Worm (Caenorhabditis elegans): Measurements from ENCODE around the gene R02F11.9.

R02F11.9 gene

DNA sequence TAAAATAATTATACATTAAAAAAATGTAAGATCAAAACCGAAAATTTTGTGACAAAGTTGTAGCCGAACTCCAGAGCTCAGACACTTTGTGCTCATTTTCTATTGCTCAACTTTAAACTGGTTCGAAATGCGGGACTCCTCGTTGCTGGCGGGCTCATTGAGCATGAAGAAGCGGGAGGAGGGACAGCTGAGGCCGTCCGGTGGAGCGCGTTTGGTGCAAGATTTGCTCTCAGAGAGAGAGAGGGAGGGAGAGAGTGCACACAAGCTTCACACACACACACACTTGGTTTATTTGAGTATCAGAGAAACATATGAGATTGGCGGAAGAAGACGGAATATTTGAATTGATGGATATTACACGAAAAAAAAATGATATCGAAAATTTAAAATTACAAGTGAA lies 23.4 kb downstream of the R02F11.9 start:
- peak in 1 of 2 experiments; percentile 55 for TF ChIP-seq lsy-2 (tag; optimal IDR thresholded peaks at IDR 0.05)
- TF ChIP-seq lin-13 (GFP tag; optimal IDR thresholded peaks at IDR 0.05) = peak; percentile 48
- peak; percentile 76 for TF ChIP-seq C34F6.9 (tag; optimal IDR thresholded peaks at IDR 0.05)
- peak; percentile 81 for TF ChIP-seq unc-55 (GFP tag; optimal IDR thresholded peaks at IDR 0.05)
- no peak for TF ChIP-seq mdl-1 (tag; optimal IDR thresholded peaks at IDR 0.05)
- peak; percentile 49 for TF ChIP-seq F13H6.1 (tag; optimal IDR thresholded peaks at IDR 0.05)
- TF ChIP-seq dmd-4 (tag; optimal IDR thresholded peaks at IDR 0.05) = no peak
- TF ChIP-seq lin-11 (tag; optimal IDR thresholded peaks at IDR 0.05) = peak; percentile 41
- TF ChIP-seq zag-1 (tag; optimal IDR thresholded peaks at IDR 0.05) = peak; percentile 59
- TF ChIP-seq elt-1 (tag; optimal IDR thresholded peaks at IDR 0.05) = no peak
- TF ChIP-seq crh-2 (tag; optimal IDR thresholded peaks at IDR 0.05) = peak; percentile 8
- peak; percentile 31 for TF ChIP-seq Y55F3AM.14 (GFP tag; optimal IDR thresholded peaks at IDR 0.05)
- no peak for TF ChIP-seq nhr-6 (tag; optimal IDR thresholded peaks at IDR 0.05)
- peak; percentile 67 for TF ChIP-seq nhr-129 (tag; optimal IDR thresholded peaks at IDR 0.05)
- no peak for TF ChIP-seq mab-5 (tag; optimal IDR thresholded peaks at IDR 0.05)

DNA sequence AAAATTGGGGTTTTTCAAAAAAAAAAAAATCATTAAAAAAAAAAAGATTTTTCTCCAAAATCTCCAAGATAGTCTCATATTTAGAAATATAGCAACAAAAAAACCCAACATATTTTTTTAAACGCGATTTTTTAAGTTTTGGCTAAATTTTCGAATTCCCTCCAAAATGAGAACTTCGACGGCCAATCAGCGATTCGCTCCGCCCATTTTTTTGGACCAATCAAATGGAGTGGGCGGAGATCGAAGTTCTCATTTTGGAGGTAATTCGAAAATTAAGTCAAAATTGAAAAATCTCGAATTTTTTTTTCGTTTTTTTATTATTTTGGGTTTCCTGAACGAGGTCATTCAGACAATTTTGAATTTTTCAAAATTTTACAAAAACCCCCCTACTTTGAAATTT lies 26.6 kb downstream of the R02F11.9 start:
- no peak for TF ChIP-seq elt-1 (tag; optimal IDR thresholded peaks at IDR 0.05)
- TF ChIP-seq R02D3.7 (tag; optimal IDR thresholded peaks at IDR 0.05) = no peak
- no peak for TF ChIP-seq lin-13 (GFP tag; optimal IDR thresholded peaks at IDR 0.05)
- no peak for TF ChIP-seq ceh-82 (tag; optimal IDR thresholded peaks at IDR 0.05)
- TF ChIP-seq nhr-23 (tag; optimal IDR thresholded peaks at IDR 0.05) = no peak
- no peak for TF ChIP-seq fos-1 (tag; optimal IDR thresholded peaks at IDR 0.05)
- TF ChIP-seq gmeb-1 (tag; optimal IDR thresholded peaks at IDR 0.05) = no peak
- TF ChIP-seq unc-62 (GFP tag; optimal IDR thresholded peaks at IDR 0.05) = no peak

DNA sequence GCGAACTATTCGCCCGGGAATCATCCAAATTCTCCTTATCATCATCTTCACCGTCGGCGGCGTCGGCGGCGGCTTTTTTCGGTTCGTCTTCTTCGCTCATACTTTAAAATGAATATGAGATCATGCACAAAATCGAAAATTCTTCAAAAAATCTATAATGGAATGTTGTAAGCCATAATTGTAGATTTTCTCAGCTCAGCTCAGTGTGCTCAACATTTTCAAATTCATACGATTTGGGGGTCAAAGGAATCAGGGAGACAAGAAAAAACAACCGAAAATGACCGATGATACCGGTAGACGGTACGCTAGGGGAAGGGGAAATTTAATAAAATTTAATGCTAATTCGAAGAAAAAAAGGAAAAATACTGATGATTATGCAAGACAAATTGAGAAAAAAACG lies 31.3 kb downstream of the R02F11.9 start, which contains the start of gene ccep-97:
TSS of gene ccep-97 (minus strand) at position 101 of the 400 bp plus-strand sequence.
- no peak for TF ChIP-seq sem-4 (tag; optimal IDR thresholded peaks at IDR 0.05)
- TF ChIP-seq nhr-21 (tag; optimal IDR thresholded peaks at IDR 0.05) = no peak
- TF ChIP-seq egl-27 (tag; optimal IDR thresholded peaks at IDR 0.05) = no peak
- TF ChIP-seq peb-1 (tag; optimal IDR thresholded peaks at IDR 0.05) = no peak
- TF ChIP-seq lin-39 (tag; optimal IDR thresholded peaks at IDR 0.05) = no peak
- no peak for TF ChIP-seq elt-3 (tag; optimal IDR thresholded peaks at IDR 0.05)
- no peak for TF ChIP-seq fos-1 (tag; optimal IDR thresholded peaks at IDR 0.05)
- TF ChIP-seq nhr-10 (tag; optimal IDR thresholded peaks at IDR 0.05) = no peak

DNA sequence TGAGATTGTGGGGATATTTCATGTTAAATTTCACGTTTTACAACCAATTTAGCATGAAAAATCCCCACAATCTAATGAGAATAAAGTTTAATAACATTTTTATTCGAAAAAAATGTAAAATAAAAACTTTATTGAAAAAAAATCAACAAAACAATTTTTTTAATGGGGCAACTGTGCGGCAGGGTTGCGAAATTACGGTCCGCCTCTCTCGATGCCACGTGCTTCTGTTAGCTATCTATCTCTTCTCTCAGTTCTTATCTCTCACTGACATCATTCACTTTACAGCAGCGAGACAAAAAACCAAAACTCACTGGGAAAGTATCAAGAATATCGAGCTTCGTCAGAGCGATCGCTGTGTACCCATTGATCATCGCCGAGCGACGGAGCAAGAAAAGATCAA lies 33.3 kb downstream of the R02F11.9 start:
- TF ChIP-seq unc-55 (GFP tag; optimal IDR thresholded peaks at IDR 0.05) (no peak), sma-3 (GFP tag; optimal IDR thresholded peaks at IDR 0.05) (no peak), nhr-12 (tag; optimal IDR thresholded peaks at IDR 0.05) (no peak), snpc-4 (tag; optimal IDR thresholded peaks at IDR 0.05) (no peak), skn-1 (tag; optimal IDR thresholded peaks at IDR 0.05) (no peak), fos-1 (tag; optimal IDR thresholded peaks at IDR 0.05) (peak; percentile 15), unc-62 (GFP tag; optimal IDR thresholded peaks at IDR 0.05) (no peak), egl-27 (tag; optimal IDR thresholded peaks at IDR 0.05) (no peak), nhr-25 (tag; optimal IDR thresholded peaks at IDR 0.05) (peak; percentile 32), lin-39 (tag; optimal IDR thresholded peaks at IDR 0.05) (no peak), R02D3.7 (tag; optimal IDR thresholded peaks at IDR 0.05) (no peak), sem-4 (tag; optimal IDR thresholded peaks at IDR 0.05) (no peak), ztf-1 (GFP tag; conservative IDR thresholded peaks at IDR 0.05) (no peak), aly-2 (tag; optimal IDR thresholded peaks at IDR 0.05) (no peak), nhr-21 (tag; optimal IDR thresholded peaks at IDR 0.05) (no peak), lsy-2 (tag; optimal IDR thresholded peaks at IDR 0.05) (peak in 1 of 2 experiments; percentile 12), ztf-4 (tag; optimal IDR thresholded peaks at IDR 0.05) (peak; percentile 50), dmd-4 (tag; optimal IDR thresholded peaks at IDR 0.05) (no peak), mdl-1 (tag; optimal IDR thresholded peaks at IDR 0.05) (peak in 1 of 2 experiments; percentile 22), zag-1 (tag; optimal IDR thresholded peaks at IDR 0.05) (no peak), nhr-129 (tag; optimal IDR thresholded peaks at IDR 0.05) (peak; percentile 38), gmeb-1 (tag; optimal IDR thresholded peaks at IDR 0.05) (no peak), alr-1 (tag; optimal IDR thresholded peaks at IDR 0.05) (no peak), nhr-6 (tag; optimal IDR thresholded peaks at IDR 0.05) (no peak), elt-1 (tag; optimal IDR thresholded peaks at IDR 0.05) (no peak), ztf-11 (tag; optimal IDR thresholded peaks at IDR 0.05) (no peak), crh-2 (tag; optimal IDR thresholded peaks at IDR 0.05) (peak; percentile 28), mab-5 (tag; optimal IDR thresholded peaks at IDR 0.05) (no peak), blmp-1 (tag; optimal IDR thresholded peaks at IDR 0.05; ENCODE audit: insufficient read depth) (no peak), C34F6.9 (tag; optimal IDR thresholded peaks at IDR 0.05) (peak; percentile 10), peb-1 (tag; optimal IDR thresholded peaks at IDR 0.05) (no peak), ceh-82 (tag; optimal IDR thresholded peaks at IDR 0.05) (no peak), sma-9 (GFP tag; optimal IDR thresholded peaks at IDR 0.05) (no peak), sma-9 (tag; optimal IDR thresholded peaks at IDR 0.05) (no peak), lin-11 (tag; optimal IDR thresholded peaks at IDR 0.05) (no peak), nhr-77 (tag; optimal IDR thresholded peaks at IDR 0.05) (no peak), Y55F3AM.14 (GFP tag; optimal IDR thresholded peaks at IDR 0.05) (no peak), ceh-16 (tag; optimal IDR thresholded peaks at IDR 0.05) (no peak), nhr-11 (tag; optimal IDR thresholded peaks at IDR 0.05) (no peak), unc-39 (tag; optimal IDR thresholded peaks at IDR 0.05) (no peak)
